Worm (Caenorhabditis elegans) whole organism, young adult: Measurements from ENCODE around the gene dao-3.

Experiments used
- Y53G8AR.9 ChIP-seq: fragments of 200-800 bp; sonication (Bioruptor generic); conservative IDR thresholded peaks from 2 replicates; pipeline ENCODE4 v1.3.6; 2022; ENCODE audit warnings: missing genetic modification reagents, missing genetic modification characterization, missing compliant biosample characterization
- Y95B8A.8 ChIP-seq: fragments of 200-800 bp; sonication (Bioruptor generic); IDR thresholded peaks from 2 replicates; pipeline ENCODE4 v1.3.6; 2022; ENCODE audit warnings: missing genetic modification reagents, missing genetic modification characterization, missing compliant biosample characterization
- ama-1 ChIP-seq, 3 experiments: fragments of 150-350 bp in 1 of 3; sonication (generic microtip) in 2 of 3; optimal IDR thresholded peaks; 2 replicates each; lab custom pipeline; 2014 to 2018; ENCODE audit warnings: missing biosample characterization in 2 of 3, missing genetic modification characterization in 2 of 3, missing genetic modification reagents in 2 of 3
- egl-44 ChIP-seq: fragments of 200-800 bp; sonication (Bioruptor generic); IDR thresholded peaks from 2 replicates; pipeline ENCODE4 v1.3.6; 2022; ENCODE audit warnings: missing genetic modification reagents, missing genetic modification characterization, missing compliant biosample characterization
- madf-6 ChIP-seq: fragments of 200-800 bp; sonication (Bioruptor generic); IDR thresholded peaks from 2 replicates; pipeline ENCODE4 v1.3.6; 2022; ENCODE audit warnings: missing genetic modification reagents, missing genetic modification characterization, missing compliant biosample characterization
- nfya-2 ChIP-seq: fragments of 200-800 bp; sonication (Bioruptor generic); IDR thresholded peaks from 2 replicates; pipeline ENCODE4 v1.3.6; 2022; ENCODE audit warnings: missing genetic modification reagents, missing genetic modification characterization, missing compliant biosample characterization
- repo-1 ChIP-seq: sonication (generic microtip); optimal IDR thresholded peaks from 2 replicates; lab custom pipeline; 2017; ENCODE audit warnings: mild to moderate bottlenecking, missing genetic modification characterization, missing compliant biosample characterization

DNA sequence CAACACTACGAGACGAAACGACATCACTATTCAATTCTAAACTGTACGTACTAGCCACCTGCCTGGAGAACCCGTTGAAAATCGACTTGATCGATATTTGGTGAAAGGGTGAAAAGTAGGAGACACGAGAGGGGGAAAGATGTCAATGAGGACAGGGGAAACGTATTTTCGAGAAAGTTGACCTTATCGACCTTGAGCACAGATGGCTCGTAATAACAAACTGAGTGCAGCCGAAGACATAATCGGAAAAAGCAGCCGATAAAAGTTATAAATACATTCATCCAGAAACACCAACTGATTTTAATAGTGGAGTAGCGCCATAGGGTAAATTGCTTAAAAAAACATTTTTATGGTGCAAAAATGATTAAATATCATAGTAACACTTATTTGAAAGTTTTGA lies 26.4 kb downstream of the dao-3 start:
- TF ChIP-seq repo-1 (tag; lab: Kevin White, UChicago) (no peak), Y95B8A.8 (GFP tag; lab: Robert Waterston, UW) (no peak), madf-6 (GFP tag; lab: Robert Waterston, UW) (no peak), ama-1 (optimal IDR thresholded peaks at IDR 0.05; lab: Kevin White, UChicago) (no peak), ama-1 (GFP tag; optimal IDR thresholded peaks at IDR 0.05; lab: Kevin White, UChicago) (no peak), Y53G8AR.9 (GFP tag; lab: Robert Waterston, UW) (no peak), egl-44 (GFP tag; lab: Robert Waterston, UW) (no peak), nfya-2 (GFP tag; lab: Robert Waterston, UW) (no peak)
